Fruit fly (Drosophila melanogaster): Measurements from ENCODE around the gene spg.

The spg gene

DNA sequence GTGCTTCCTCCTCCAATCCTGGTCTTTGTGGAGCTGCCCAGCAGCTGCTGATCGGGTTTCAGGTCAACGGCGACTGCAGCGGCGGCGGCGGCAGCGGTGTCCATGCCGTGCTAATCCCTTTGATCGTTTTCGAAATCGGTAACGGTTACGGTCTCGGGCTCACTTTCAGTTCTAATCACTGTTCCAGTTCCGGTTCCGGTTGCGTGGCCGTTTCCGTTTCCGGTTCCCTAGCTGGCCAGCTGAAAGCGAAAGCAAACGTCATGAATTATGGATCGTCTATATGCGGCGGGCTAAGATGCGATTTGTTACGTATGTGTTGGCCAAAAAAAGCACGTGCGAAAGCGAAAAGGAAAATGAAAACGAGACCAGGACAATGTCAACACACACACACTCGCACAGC, 41.7 kb downstream of the spg start:
- TF ChIP-seq CG7045 (GFP tag; optimal IDR thresholded peaks at IDR 0.05), result no peak
- no peak for TF ChIP-seq CG33017 (tag; optimal IDR thresholded peaks at IDR 0.05)
- TF ChIP-seq CG1620 (GFP tag; optimal IDR thresholded peaks at IDR 0.05), result no peak
- TF ChIP-seq CG5204 (GFP tag; optimal IDR thresholded peaks at IDR 0.05), result no peak
- TF ChIP-seq CG14711 (tag; optimal IDR thresholded peaks at IDR 0.05), result no peak
- TF ChIP-seq toe (GFP tag; optimal IDR thresholded peaks at IDR 0.05), result no peak
- TF ChIP-seq CG11617 (GFP tag; optimal IDR thresholded peaks at IDR 0.05), result no peak
- no peak for TF ChIP-seq Hr96 (GFP tag; optimal IDR thresholded peaks at IDR 0.05)
- TF ChIP-seq CG12768 (GFP tag; optimal IDR thresholded peaks at IDR 0.05), result no peak
- no peak for TF ChIP-seq Crg-1 (GFP tag; optimal IDR thresholded peaks at IDR 0.05)
- TF ChIP-seq kay (GFP tag; ENCODE audit: borderline replicate concordance), result no peak
- no peak for TF ChIP-seq cnc (optimal IDR thresholded peaks at IDR 0.05)
- no peak for TF ChIP-seq bab1 (GFP tag; optimal IDR thresholded peaks at IDR 0.05)
- TF ChIP-seq pad (GFP tag; optimal IDR thresholded peaks at IDR 0.05), result no peak

DNA sequence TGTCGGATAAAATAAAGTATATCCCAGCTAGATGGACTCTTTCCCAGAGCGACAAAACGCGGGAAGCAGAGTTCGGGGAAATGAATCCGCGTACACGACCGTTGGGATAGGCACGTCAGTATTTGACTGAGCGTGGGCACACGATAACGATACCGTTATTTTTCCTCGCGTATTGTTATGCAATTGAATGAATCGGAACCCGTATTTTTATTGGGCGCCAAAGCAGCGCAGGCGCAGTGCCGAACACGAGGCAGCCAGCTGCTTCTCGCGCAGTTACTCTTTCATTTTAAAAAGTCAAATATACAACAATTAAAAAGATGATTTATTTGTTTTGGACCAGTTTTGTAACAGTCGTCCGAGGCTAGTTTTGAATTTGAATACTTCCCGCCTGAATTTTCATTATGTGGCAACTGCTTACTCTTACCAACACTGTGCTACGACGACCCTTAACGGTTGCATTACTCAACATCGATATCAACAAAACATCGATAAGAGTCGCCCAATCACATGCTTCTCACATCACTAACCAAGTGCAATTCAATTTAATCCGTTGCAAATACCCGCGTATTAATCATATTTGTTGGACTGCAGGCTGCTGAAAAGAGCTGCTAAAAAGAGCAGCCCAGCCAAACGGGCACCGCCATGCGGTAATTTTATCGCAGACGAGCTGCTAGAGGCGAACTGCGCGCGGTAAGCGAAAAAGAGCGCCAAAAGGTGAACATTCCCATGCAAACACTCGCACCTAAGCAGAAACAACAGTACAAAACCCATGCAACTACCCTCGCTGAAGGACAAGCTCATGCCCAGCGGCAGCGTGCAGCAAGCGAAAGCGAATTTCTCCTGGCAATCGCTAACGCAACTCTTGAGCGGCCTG, 42.7 kb downstream of the spg start, which contains the start of the genes CG33203 and Doa:
TSS of gene CG33203 (minus strand) at position 151 of the 874 bp plus-strand sequence.
TSS of gene Doa (plus strand) at position 515 of the 874 bp plus-strand sequence.
- TF ChIP-seq CG7101 (tag; optimal IDR thresholded peaks at IDR 0.05), result peak; percentile 62
- TF ChIP-seq pad (GFP tag; optimal IDR thresholded peaks at IDR 0.05), result peak; percentile 45
- TF ChIP-seq CG12768 (GFP tag; optimal IDR thresholded peaks at IDR 0.05), result peak; percentile 20
- TF ChIP-seq tj (GFP tag; optimal IDR thresholded peaks at IDR 0.05), result no peak
- TF ChIP-seq ovo (GFP tag; optimal IDR thresholded peaks at IDR 0.05), result peak; percentile 18
- TF ChIP-seq bab1 (GFP tag; optimal IDR thresholded peaks at IDR 0.05), result peak; percentile 51
- peak; percentile 60 for TF ChIP-seq CG1620 (GFP tag; optimal IDR thresholded peaks at IDR 0.05)
- TF ChIP-seq toe (GFP tag; optimal IDR thresholded peaks at IDR 0.05), result peak; percentile 49
- TF ChIP-seq CG11617 (GFP tag; optimal IDR thresholded peaks at IDR 0.05), result no peak
- TF ChIP-seq cic (GFP tag; optimal IDR thresholded peaks at IDR 0.05), result no peak
- TF ChIP-seq Mnt (GFP tag; optimal IDR thresholded peaks at IDR 0.05), result peak; percentile 51
- TF ChIP-seq Crg-1 (GFP tag; optimal IDR thresholded peaks at IDR 0.05), result peak; percentile 64
- no peak for TF ChIP-seq CG7045 (GFP tag; optimal IDR thresholded peaks at IDR 0.05)
- peak; percentile 22 for TF ChIP-seq Hr96 (GFP tag; optimal IDR thresholded peaks at IDR 0.05)
- no peak for TF ChIP-seq CG33017 (tag; optimal IDR thresholded peaks at IDR 0.05)
- TF ChIP-seq cnc (optimal IDR thresholded peaks at IDR 0.05), result no peak
- no peak for TF ChIP-seq CG5204 (GFP tag; optimal IDR thresholded peaks at IDR 0.05)
- peak; percentile 74 for TF ChIP-seq CG14711 (tag; optimal IDR thresholded peaks at IDR 0.05)
- TF ChIP-seq Clk (GFP tag; optimal IDR thresholded peaks at IDR 0.05), result no peak
- no peak for TF ChIP-seq kay (GFP tag; ENCODE audit: borderline replicate concordance)

DNA sequence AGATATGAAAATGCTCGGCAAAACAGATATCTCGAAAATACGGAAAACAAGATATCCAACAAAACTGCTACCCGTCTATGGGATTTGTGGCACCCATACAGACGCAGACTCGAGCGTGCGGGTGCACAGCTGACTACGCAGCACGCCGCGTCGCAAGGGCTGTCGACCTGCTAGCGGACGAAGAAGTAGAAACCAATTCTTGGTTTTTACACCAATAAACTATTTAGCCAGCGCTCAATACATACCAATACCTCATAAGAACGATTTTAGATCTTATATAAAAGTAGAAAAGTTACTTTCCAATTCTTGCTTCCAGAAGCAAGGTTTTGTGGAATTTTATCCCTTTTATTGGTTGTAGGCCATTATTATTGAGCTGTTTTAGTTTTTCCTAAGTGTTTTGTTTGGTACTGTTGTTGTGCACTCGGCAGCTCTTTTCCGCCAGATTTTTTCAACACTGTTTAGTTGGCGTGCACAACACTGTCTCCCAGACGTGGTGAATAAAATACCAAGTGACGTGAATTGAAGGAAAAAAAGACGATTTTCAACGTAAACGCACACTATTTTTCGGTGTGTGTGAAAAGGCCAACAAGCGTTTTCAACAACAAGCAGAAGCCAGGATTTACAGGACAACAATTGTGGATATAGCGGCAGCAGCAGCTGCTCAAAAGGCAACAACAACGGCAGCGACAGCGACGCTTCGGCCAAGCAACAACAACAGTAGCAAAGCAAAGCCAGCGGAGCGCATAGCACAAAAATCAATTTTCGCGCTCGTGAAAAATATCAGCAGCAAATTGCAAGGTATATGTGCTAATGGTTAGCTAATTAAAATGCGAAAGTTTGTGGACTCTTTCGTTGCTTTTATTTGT, 43.7 kb downstream of the spg start:
- peak; percentile 84 for TF ChIP-seq Mnt (GFP tag; optimal IDR thresholded peaks at IDR 0.05)
- peak; percentile 92 for TF ChIP-seq CG1620 (GFP tag; optimal IDR thresholded peaks at IDR 0.05)
- no peak for TF ChIP-seq kay (GFP tag; ENCODE audit: borderline replicate concordance)
- TF ChIP-seq toe (GFP tag; optimal IDR thresholded peaks at IDR 0.05), result peak; percentile 89
- peak; percentile 82 for TF ChIP-seq bab1 (GFP tag; optimal IDR thresholded peaks at IDR 0.05)
- TF ChIP-seq CG14711 (tag; optimal IDR thresholded peaks at IDR 0.05), result peak; percentile 93
- TF ChIP-seq Hr96 (GFP tag; optimal IDR thresholded peaks at IDR 0.05), result peak; percentile 92
- TF ChIP-seq cnc (optimal IDR thresholded peaks at IDR 0.05), result no peak
- TF ChIP-seq CG33017 (tag; optimal IDR thresholded peaks at IDR 0.05), result peak; percentile 80
- TF ChIP-seq cic (GFP tag; optimal IDR thresholded peaks at IDR 0.05), result peak; percentile 40
- peak; percentile 70 for TF ChIP-seq Clk (GFP tag; optimal IDR thresholded peaks at IDR 0.05)
- TF ChIP-seq Crg-1 (GFP tag; optimal IDR thresholded peaks at IDR 0.05), result peak; percentile 89
- peak; percentile 86 for TF ChIP-seq CG5204 (GFP tag; optimal IDR thresholded peaks at IDR 0.05)
- peak; percentile 54 for TF ChIP-seq ovo (GFP tag; optimal IDR thresholded peaks at IDR 0.05)
- peak; percentile 85 for TF ChIP-seq CG7101 (tag; optimal IDR thresholded peaks at IDR 0.05)
- peak; percentile 82 for TF ChIP-seq CG7045 (GFP tag; optimal IDR thresholded peaks at IDR 0.05)
- TF ChIP-seq CG12768 (GFP tag; optimal IDR thresholded peaks at IDR 0.05), result peak; percentile 87
- TF ChIP-seq tj (GFP tag; optimal IDR thresholded peaks at IDR 0.05), result peak; percentile 54
- peak; percentile 67 for TF ChIP-seq pad (GFP tag; optimal IDR thresholded peaks at IDR 0.05)
- TF ChIP-seq CG11617 (GFP tag; optimal IDR thresholded peaks at IDR 0.05), result peak; percentile 65

DNA sequence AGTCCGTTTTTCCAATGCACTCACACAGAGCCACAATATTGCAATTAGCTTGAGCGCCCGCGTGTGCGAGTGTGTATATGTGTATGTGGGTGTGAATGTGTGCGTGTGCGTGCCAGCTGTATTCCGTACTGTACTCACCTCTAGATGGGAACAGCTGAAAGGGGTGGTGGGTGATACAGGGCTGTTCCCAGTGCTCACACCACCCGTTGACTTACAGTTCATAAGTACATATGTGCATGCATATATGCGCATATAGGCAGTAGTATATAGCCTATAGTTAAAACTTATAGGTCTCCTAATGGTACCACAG, 44.3 kb downstream of the spg start:
- TF ChIP-seq CG1620 (GFP tag; optimal IDR thresholded peaks at IDR 0.05) (no peak), tj (GFP tag; optimal IDR thresholded peaks at IDR 0.05) (no peak), bab1 (GFP tag; optimal IDR thresholded peaks at IDR 0.05) (no peak), CG14711 (tag; optimal IDR thresholded peaks at IDR 0.05) (no peak), CG7045 (GFP tag; optimal IDR thresholded peaks at IDR 0.05) (no peak), CG11617 (GFP tag; optimal IDR thresholded peaks at IDR 0.05) (no peak), Mnt (GFP tag; optimal IDR thresholded peaks at IDR 0.05) (peak; percentile 72), kay (GFP tag; ENCODE audit: borderline replicate concordance) (no peak), Clk (GFP tag; optimal IDR thresholded peaks at IDR 0.05) (no peak), Crg-1 (GFP tag; optimal IDR thresholded peaks at IDR 0.05) (no peak), CG7101 (tag; optimal IDR thresholded peaks at IDR 0.05) (no peak), Hr96 (GFP tag; optimal IDR thresholded peaks at IDR 0.05) (peak; percentile 27), CG33017 (tag; optimal IDR thresholded peaks at IDR 0.05) (no peak), CG5204 (GFP tag; optimal IDR thresholded peaks at IDR 0.05) (no peak), cnc (optimal IDR thresholded peaks at IDR 0.05) (no peak), pad (GFP tag; optimal IDR thresholded peaks at IDR 0.05) (peak; percentile 81), CG12768 (GFP tag; optimal IDR thresholded peaks at IDR 0.05) (peak; percentile 82), toe (GFP tag; optimal IDR thresholded peaks at IDR 0.05) (peak; percentile 39), ovo (GFP tag; optimal IDR thresholded peaks at IDR 0.05) (no peak), cic (GFP tag; optimal IDR thresholded peaks at IDR 0.05) (peak; percentile 79)
